Fruit fly (Drosophila melanogaster) whole organism, embryonic: Measurements from ENCODE around the gene tra.

ENCODE experiments used
- Abd-B ChIP-seq: fragments of 200-800 bp; sonication (Bioruptor generic); optimal IDR thresholded peaks from 2 replicates; lab custom pipeline; 2018; ENCODE audit warnings: missing biosample characterization, mild to moderate bottlenecking, missing genetic modification characterization, moderate library complexity
- Blimp-1 ChIP-seq: fragments of 200-800 bp; sonication (Bioruptor generic); optimal IDR thresholded peaks from 3 replicates; lab custom pipeline; 2018; ENCODE audit warnings: missing biosample characterization, missing genetic modification characterization, mild to moderate bottlenecking, moderate library complexity, missing genetic modification reagents
- CG10366 ChIP-seq: fragments of 200-800 bp; sonication (Bioruptor generic); IDR thresholded peaks from 2 replicates; pipeline ENCODE4 v1.3.6; 2022; ENCODE audit warnings: missing biosample characterization, missing genetic modification characterization
- CG10654 ChIP-seq: fragments of 200-800 bp; sonication (Bioruptor generic); optimal IDR thresholded peaks from 2 replicates; lab custom pipeline; 2016; ENCODE audit warnings: missing biosample characterization, missing genetic modification characterization
- CG10979 ChIP-seq: fragments of 200-800 bp; sonication (Bioruptor generic); optimal IDR thresholded peaks from 2 replicates; lab custom pipeline; 2018; ENCODE audit warnings: missing biosample characterization, mild to moderate bottlenecking, missing genetic modification characterization, moderate library complexity
- CG15514 ChIP-seq: fragments of 200-800 bp; sonication (Bioruptor generic); optimal IDR thresholded peaks from 3 replicates; lab custom pipeline; 2017; ENCODE audit warnings: missing biosample characterization, missing genetic modification characterization, mild to moderate bottlenecking, moderate library complexity, missing genetic modification reagents
- CG17361 ChIP-seq: fragments of 200-800 bp; sonication (Bioruptor generic); IDR thresholded peaks from 3 replicates; pipeline ENCODE4 v1.3.6; 2022; ENCODE audit warnings: missing biosample characterization, missing genetic modification characterization
- CG18764 ChIP-seq: fragments of 200-800 bp; sonication (Bioruptor generic); optimal IDR thresholded peaks from 3 replicates; lab custom pipeline; 2016; ENCODE audit warnings: missing biosample characterization, missing genetic modification characterization
- CG2120 ChIP-seq: fragments of 200-800 bp; sonication (Bioruptor generic); optimal IDR thresholded peaks from 3 replicates; lab custom pipeline; 2016; ENCODE audit warnings: missing biosample characterization, missing genetic modification characterization
- CG31224 ChIP-seq: fragments of 200-800 bp; sonication (Bioruptor generic); IDR thresholded peaks from 2 replicates; pipeline ENCODE4 v1.3.6; 2022; ENCODE audit warnings: missing biosample characterization, missing genetic modification characterization
- CG32532 ChIP-seq: fragments of 200-800 bp; sonication (Bioruptor generic); IDR thresholded peaks from 2 replicates; pipeline ENCODE4 v1.3.6; 2022; ENCODE audit warnings: missing biosample characterization, missing genetic modification characterization
- CG3281 ChIP-seq: fragments of 200-800 bp; sonication (Bioruptor generic); optimal IDR thresholded peaks from 3 replicates; lab custom pipeline; 2017; ENCODE audit warnings: missing biosample characterization, mild to moderate bottlenecking, missing genetic modification characterization
- CG4282 ChIP-seq: fragments of 200-800 bp; sonication (Bioruptor generic); optimal IDR thresholded peaks from 2 replicates; lab custom pipeline; 2016; ENCODE audit warnings: missing biosample characterization, missing genetic modification characterization
- CG5245 ChIP-seq: fragments of 200-800 bp; sonication (Bioruptor generic); optimal IDR thresholded peaks from 3 replicates; lab custom pipeline; 2016; ENCODE audit warnings: missing biosample characterization, missing genetic modification characterization
- CG6689 ChIP-seq: fragments of 200-800 bp; sonication (Bioruptor generic); IDR thresholded peaks from 2 replicates; pipeline ENCODE4 v1.3.6; 2022; ENCODE audit warnings: missing biosample characterization, missing genetic modification characterization
- CG6765 ChIP-seq: fragments of 200-800 bp; sonication (Bioruptor generic); optimal IDR thresholded peaks from 3 replicates; lab custom pipeline; 2017; ENCODE audit warnings: missing biosample characterization, mild to moderate bottlenecking, missing genetic modification characterization
- CG8290 ChIP-seq, 3 experiments: fragments of 200-800 bp; sonication (Bioruptor generic); optimal IDR thresholded peaks; 2 replicates each; lab custom pipeline; 2016 to 2019; ENCODE audit warnings: missing biosample characterization in 3 of 3, missing genetic modification characterization in 3 of 3, mild to moderate bottlenecking in 2 of 3, moderate library complexity in 1 of 3
- CG9215 ChIP-seq: fragments of 200-800 bp; sonication (Bioruptor generic); IDR thresholded peaks from 2 replicates; pipeline ENCODE4 v1.3.6; 2022; ENCODE audit warnings: missing biosample characterization, missing genetic modification characterization
- D19B ChIP-seq: fragments of 200-800 bp; sonication (Bioruptor generic); optimal IDR thresholded peaks from 2 replicates; lab custom pipeline; 2017; ENCODE audit warnings: missing biosample characterization, mild to moderate bottlenecking, missing genetic modification characterization
- Doc2 ChIP-seq: fragments of 200-800 bp; sonication (Bioruptor generic); IDR thresholded peaks from 2 replicates; pipeline ENCODE4 v1.3.6; 2022; ENCODE audit warnings: missing biosample characterization, missing genetic modification characterization
- Eip74EF ChIP-seq, 2 experiments: fragments of 200-800 bp in 1 of 2; fragments of >200 bp in 1 of 2; sonication (Bioruptor generic) in 1 of 2; optimal IDR thresholded peaks; 2 replicates each; lab custom pipeline; 2017 to 2019; ENCODE audit warnings: missing biosample characterization in 2 of 2, missing genetic modification characterization in 2 of 2, mild to moderate bottlenecking in 1 of 2, moderate library complexity in 1 of 2
- Fer2 ChIP-seq: fragments of 200-800 bp; sonication (Bioruptor generic); optimal IDR thresholded peaks from 2 replicates; lab custom pipeline; 2018; ENCODE audit warnings: missing biosample characterization, mild to moderate bottlenecking, missing genetic modification characterization, moderate library complexity
- HmgZ ChIP-seq: fragments of 200-800 bp; sonication (Bioruptor generic); optimal IDR thresholded peaks from 2 replicates; lab custom pipeline; 2018; ENCODE audit warnings: missing biosample characterization, mild to moderate bottlenecking, missing genetic modification characterization
- Hsf ChIP-seq: fragments of 200-800 bp; sonication (Bioruptor generic); optimal IDR thresholded peaks from 3 replicates; lab custom pipeline; 2016; ENCODE audit warnings: missing biosample characterization, missing genetic modification characterization
- MESR4 ChIP-seq: fragments of 200-800 bp; sonication (Bioruptor generic); optimal IDR thresholded peaks from 2 replicates; lab custom pipeline; 2018; ENCODE audit warnings: missing biosample characterization, mild to moderate bottlenecking, missing genetic modification characterization, moderate library complexity
- Mes4 ChIP-seq: fragments of 200-800 bp; sonication (Bioruptor generic); optimal IDR thresholded peaks from 2 replicates; lab custom pipeline; 2016; ENCODE audit warnings: missing biosample characterization, missing genetic modification characterization
- Pdp1 ChIP-seq, 2 experiments: fragments of 200-800 bp; sonication (Bioruptor generic); optimal IDR thresholded peaks; 3 replicates each; lab custom pipeline; 2016; ENCODE audit warnings: missing biosample characterization in 2 of 2, missing genetic modification characterization in 2 of 2, mild to moderate bottlenecking in 1 of 2, moderate library complexity in 1 of 2
- Ssrp ChIP-seq: fragments of 200-800 bp; sonication (Bioruptor generic); optimal IDR thresholded peaks from 2 replicates; lab custom pipeline; 2018; ENCODE audit warnings: missing biosample characterization, mild to moderate bottlenecking, missing genetic modification characterization, moderate library complexity
- Taf1 ChIP-seq: fragments of 200-800 bp; sonication (Bioruptor generic); IDR thresholded peaks from 2 replicates; pipeline ENCODE4 v1.3.6; 2022; ENCODE audit warnings: missing biosample characterization, missing genetic modification characterization
- Vsx1 ChIP-seq: fragments of 200-800 bp; sonication (Bioruptor generic); optimal IDR thresholded peaks from 2 replicates; lab custom pipeline; 2017; ENCODE audit warnings: missing biosample characterization, mild to moderate bottlenecking, missing genetic modification characterization, missing genetic modification reagents
- Xrp1 ChIP-seq: fragments of 200-800 bp; sonication (Bioruptor generic); IDR thresholded peaks from 2 replicates; pipeline ENCODE4 v1.3.6; 2022; ENCODE audit warnings: missing biosample characterization, missing genetic modification characterization
- ara ChIP-seq: fragments of 200-800 bp; sonication (Bioruptor generic); IDR thresholded peaks from 2 replicates; pipeline ENCODE4 v1.3.6; 2022; ENCODE audit warnings: missing biosample characterization, missing genetic modification characterization
- bowl ChIP-seq: fragments of 200-800 bp; sonication (Bioruptor generic); IDR thresholded peaks from 2 replicates; pipeline ENCODE4 v1.3.6; 2022; ENCODE audit warnings: missing biosample characterization, missing genetic modification characterization
- emc ChIP-seq: fragments of 200-800 bp; sonication (Bioruptor generic); optimal IDR thresholded peaks from 2 replicates; lab custom pipeline; 2016; ENCODE audit warnings: missing biosample characterization, missing genetic modification characterization
- eve ChIP-seq, 2 experiments: fragments of >200 bp; optimal IDR thresholded peaks; 2 replicates each; lab custom pipeline; 2017; ENCODE audit warnings: missing biosample characterization in 2 of 2, missing genetic modification characterization in 2 of 2
- exex ChIP-seq: fragments of 200-800 bp; sonication (Bioruptor generic); optimal IDR thresholded peaks from 4 replicates; lab custom pipeline; 2018; ENCODE audit warnings: missing biosample characterization, mild to moderate bottlenecking, missing genetic modification characterization, moderate library complexity
- fru ChIP-seq: fragments of >200 bp; optimal IDR thresholded peaks from 2 replicates; lab custom pipeline; 2017
- ind ChIP-seq: fragments of 200-800 bp; sonication (Bioruptor generic); optimal IDR thresholded peaks from 3 replicates; lab custom pipeline; 2016; ENCODE audit warnings: missing biosample characterization, missing genetic modification characterization
- pan ChIP-seq, 4 experiments: fragments of >200 bp in 3 of 4; fragments of 200-800 bp in 1 of 4; sonication (Bioruptor generic) in 1 of 4; optimal IDR thresholded peaks in 3 of 4; IDR thresholded peaks in 1 of 4; 2 replicates each; pipeline versions ENCODE4 v1.3.6 to Lab custom; 2017 to 2022; ENCODE audit warnings: missing biosample characterization in 2 of 4, missing genetic modification characterization in 2 of 4, mixed read lengths in 1 of 4
- phol ChIP-seq: fragments of 200-800 bp; sonication (Bioruptor generic); optimal IDR thresholded peaks from 3 replicates; lab custom pipeline; 2018; ENCODE audit warnings: missing biosample characterization, mild to moderate bottlenecking, missing genetic modification characterization, moderate library complexity
- row ChIP-seq: fragments of 200-800 bp; sonication (Bioruptor generic); IDR thresholded peaks from 3 replicates; pipeline ENCODE4 v1.3.6; 2022; ENCODE audit warnings: missing biosample characterization, missing genetic modification characterization
- run ChIP-seq: fragments of 200-800 bp; sonication (Bioruptor generic); optimal IDR thresholded peaks from 3 replicates; lab custom pipeline; 2018; ENCODE audit warnings: missing biosample characterization, mild to moderate bottlenecking, missing genetic modification characterization
- sc ChIP-seq, 3 experiments: fragments of >200 bp in 2 of 3; fragments of 200-800 bp in 1 of 3; sonication (Bioruptor generic) in 1 of 3; optimal IDR thresholded peaks; 2 replicates in 2 of 3; 3 replicates in 1 of 3; lab custom pipeline; 2017; ENCODE audit warnings: mild to moderate bottlenecking in 1 of 3, missing biosample characterization in 1 of 3, missing genetic modification characterization in 1 of 3, missing genetic modification reagents in 1 of 3
- sens ChIP-seq: fragments of 200-800 bp; sonication (Bioruptor generic); peaks from one replicate; lab custom pipeline; 2016; ENCODE audit warnings: missing biosample characterization, missing genetic modification characterization
- sug ChIP-seq: fragments of 200-800 bp; optimal IDR thresholded peaks from 2 replicates; lab custom pipeline; 2019; ENCODE audit warnings: missing biosample characterization, mild to moderate bottlenecking, missing genetic modification characterization, moderate library complexity
- unpg ChIP-seq: fragments of 200-800 bp; sonication (Bioruptor generic); optimal IDR thresholded peaks from 3 replicates; lab custom pipeline; 2018; ENCODE audit warnings: missing biosample characterization, mild to moderate bottlenecking, missing genetic modification characterization, moderate library complexity

tra gene

DNA sequence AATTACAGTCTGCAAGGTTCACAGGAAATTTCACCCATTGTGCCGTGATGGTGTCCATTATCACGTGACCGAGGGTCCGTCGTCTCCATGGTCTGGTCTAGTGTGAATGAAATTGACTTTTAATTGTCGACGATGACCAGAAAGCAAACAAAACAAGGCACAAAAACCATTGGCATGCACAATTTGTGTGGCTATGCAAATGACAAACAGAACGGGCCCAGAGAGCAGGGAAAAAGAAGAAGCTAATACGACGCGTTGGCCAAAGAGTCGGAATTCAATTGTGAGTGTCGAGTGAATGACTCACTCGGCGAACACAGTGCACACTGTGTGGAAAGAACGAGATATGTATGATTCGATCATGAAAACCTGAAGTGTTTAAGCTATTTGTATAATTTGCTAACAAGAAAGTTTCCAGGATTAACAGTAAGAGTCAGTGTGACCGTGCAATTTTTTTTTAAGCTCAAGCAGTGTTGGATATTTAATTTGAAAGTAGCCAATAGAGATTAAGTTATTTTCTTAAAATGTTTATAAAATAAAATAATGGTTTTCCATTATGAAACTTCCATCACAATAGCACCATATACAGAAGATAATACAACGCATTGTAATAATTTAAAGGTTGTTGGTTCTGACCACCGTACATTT lies 44.8 kb upstream of the tra start (continued):
- TF ChIP-seq CG18764 (no peak), sc (optimal IDR thresholded peaks at IDR 0.05; lab: Kevin White, UChicago) (no peak), sc (GFP tag; optimal IDR thresholded peaks at IDR 0.05; lab: Kevin White, UChicago) (no peak), CG32532 (GFP tag; lab: Robert Waterston, UW) (0 out of 2 replicates have a peak, but pooled peaks have one; percentile 27), pan (optimal IDR thresholded peaks at IDR 0.05; lab: Kevin White, UChicago) (no peak), pan (GFP tag; optimal IDR thresholded peaks at IDR 0.05 in 1 of 2, IDR thresholded peaks at IDR 0.05 in 1 of 2) (no peak), CG10654 (GFP tag; lab: Kevin White, UChicago) (no peak), Taf1 (GFP tag; lab: Robert Waterston, UW) (no peak), Abd-B (no peak), sug (tag; lab: Kevin White, UChicago) (no peak), Eip74EF (GFP tag; optimal IDR thresholded peaks at IDR 0.05; lab: Kevin White, UChicago) (no peak), Vsx1 (GFP tag; lab: Kevin White, UChicago) (no peak), Mes4 (GFP tag; lab: Kevin White, UChicago) (no peak), HmgZ (no peak), Pdp1 (GFP tag; optimal IDR thresholded peaks at IDR 0.05; lab: Kevin White, UChicago) (no peak), CG31224 (GFP tag; lab: Robert Waterston, UW) (no peak), CG4282 (GFP tag; lab: Kevin White, UChicago) (no peak), D19B (GFP tag; lab: Kevin White, UChicago) (no peak), CG3281 (GFP tag; lab: Kevin White, UChicago) (no peak), unpg (GFP tag; lab: Kevin White, UChicago) (peak; percentile 27), ind (GFP tag; lab: Kevin White, UChicago) (no peak), CG9215 (GFP tag; lab: Robert Waterston, UW) (no peak), eve (GFP tag; optimal IDR thresholded peaks at IDR 0.05; lab: Kevin White, UChicago) (peak in 1 of 2 experiments; percentile 7), fru (no peak), bowl (no peak), ara (GFP tag; lab: Robert Waterston, UW) (no peak), MESR4 (GFP tag; lab: Kevin White, UChicago) (no peak), Hsf (peak; percentile 29), run (no peak), CG6689 (GFP tag; lab: Robert Waterston, UW) (no peak), row (GFP tag; lab: Robert Waterston, UW) (peak; percentile 54; the same call in 2 of the 3 replicates), exex (tag; lab: Kevin White, UChicago) (no peak), Doc2 (GFP tag; lab: Robert Waterston, UW) (no peak), Fer2 (tag; lab: Kevin White, UChicago) (no peak), CG15514 (GFP tag; lab: Kevin White, UChicago) (no peak), CG5245 (GFP tag; lab: Kevin White, UChicago) (no peak), CG8290 (GFP tag; optimal IDR thresholded peaks at IDR 0.05; lab: Kevin White, UChicago) (no peak), CG8290 (tag; optimal IDR thresholded peaks at IDR 0.05; lab: Kevin White, UChicago) (no peak), CG2120 (GFP tag; lab: Kevin White, UChicago) (peak; percentile 4), CG10366 (GFP tag; lab: Robert Waterston, UW) (peak; percentile 23; the same call in 1 of the 2 replicates)

DNA sequence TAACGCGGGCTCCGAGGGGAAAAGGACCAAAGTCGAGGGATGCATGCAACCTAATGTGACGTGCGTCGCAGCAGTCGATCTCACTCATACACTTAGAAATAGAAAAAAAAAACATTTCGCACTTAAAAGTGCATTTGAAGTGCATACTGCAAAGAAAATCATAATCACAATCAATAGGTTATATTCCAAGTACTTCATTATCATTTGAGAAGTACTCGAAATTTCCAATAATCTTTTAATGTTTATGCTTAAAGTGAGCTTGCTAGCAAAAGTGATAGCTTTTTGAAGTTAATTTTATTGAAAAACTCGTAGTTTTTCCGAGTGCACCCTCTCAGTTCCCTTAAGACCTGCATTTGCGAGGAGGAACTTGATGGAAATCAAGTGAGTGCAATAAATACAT lies 43.7 kb upstream of the tra start:
- peak; percentile 1 for TF ChIP-seq phol (tag; lab: Kevin White, UChicago)
- peak; percentile 37 for TF ChIP-seq CG10979
- TF ChIP-seq CG6765 (GFP tag; lab: Kevin White, UChicago), result no peak
- peak; percentile 50 for TF ChIP-seq sens (GFP tag; lab: Kevin White, UChicago)
- TF ChIP-seq emc, result no peak
- TF ChIP-seq row (GFP tag; lab: Robert Waterston, UW), result 0 out of 3 replicates have a peak, but pooled peaks have one; percentile 8
- peak; percentile 29; the same call in 1 of the 2 replicates for TF ChIP-seq Xrp1 (GFP tag; lab: Robert Waterston, UW)
- TF ChIP-seq CG17361 (GFP tag; lab: Robert Waterston, UW), result no peak
- peak; percentile 0 for TF ChIP-seq Blimp-1 (GFP tag; lab: Kevin White, UChicago)
- TF ChIP-seq Ssrp (tag; lab: Kevin White, UChicago), result no peak
